Worm (Caenorhabditis elegans) whole organism, L4/young adult: Measurements from ENCODE around the gene Y38H6C.20.

Experiments
- W03F9.2 ChIP-seq: fragments of 150-350 bp; optimal IDR thresholded peaks from 2 replicates; lab custom pipeline; 2014; ENCODE audit warnings: missing biosample characterization, missing genetic modification characterization
- dao-5 ChIP-seq: sonication (generic microtip); optimal IDR thresholded peaks from 2 replicates; lab custom pipeline; 2016; ENCODE audit warnings: missing genotype, missing genetic modification characterization, moderate library complexity, missing compliant biosample characterization
- him-1 ChIP-seq: sonication (generic microtip); optimal IDR thresholded peaks from 2 replicates; lab custom pipeline; 2016; ENCODE audit warnings: missing genotype, missing genetic modification reagents, missing genetic modification characterization, missing compliant biosample characterization

DNA sequence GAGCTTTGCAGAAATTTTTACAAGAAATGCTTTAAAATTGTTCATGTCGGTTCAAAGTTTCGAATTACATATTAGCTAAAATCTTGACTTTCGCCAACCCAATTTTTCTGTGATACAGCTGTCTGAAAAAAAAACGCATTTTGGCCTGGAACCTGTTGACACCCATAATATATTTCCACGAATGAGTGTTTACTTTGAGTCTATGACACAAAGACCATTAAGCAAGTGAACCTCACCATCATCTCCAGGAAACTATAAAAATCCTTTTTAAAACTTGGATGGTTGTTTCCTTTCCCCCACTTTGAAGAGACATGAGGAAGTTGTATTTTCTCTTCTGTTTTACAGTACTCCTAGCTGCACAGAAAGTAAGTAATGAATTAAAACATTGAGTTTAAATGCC lies 23.3 kb upstream of the Y38H6C.20 start, which contains the start of gene clec-263:
- TF ChIP-seq him-1 (no peak), W03F9.2 (tag; lab: Kevin White, UChicago) (no peak), dao-5 (tag; lab: Kevin White, UChicago) (no peak)
